Fruit fly (Drosophila melanogaster): ENCODE results near the gene scat.

scat gene

DNA sequence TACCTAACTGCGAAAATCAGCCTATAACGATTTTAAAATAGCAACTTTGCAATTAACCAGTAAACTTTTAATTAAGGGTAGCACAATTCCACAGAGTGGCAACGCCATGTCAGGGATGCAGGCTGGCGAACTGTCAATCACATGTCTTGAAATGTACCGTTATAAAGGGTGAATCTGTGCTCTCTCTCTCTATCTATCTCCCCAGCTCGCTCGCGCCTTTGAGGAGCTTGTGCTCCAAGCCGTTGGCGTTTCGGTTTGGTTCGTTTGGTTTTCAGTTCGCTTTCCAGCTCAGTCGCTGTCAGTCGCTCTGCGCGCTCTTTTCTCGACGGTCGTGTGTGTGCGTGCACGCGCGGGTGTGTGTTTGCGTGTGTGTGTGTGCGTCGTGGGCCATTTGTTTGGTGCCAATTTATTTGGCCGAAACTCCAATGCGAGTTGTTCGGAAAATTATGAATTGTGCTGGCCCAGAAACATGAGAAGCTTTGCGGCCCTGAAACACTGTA lies 6.1 kb downstream of the scat start, which contains the start of gene numb:
numb (plus strand) TSS at position 254 of the 500 bp plus-strand sequence.
- TF ChIP-seq Snoo (tag; optimal IDR thresholded peaks at IDR 0.05) (no peak), Ets98B (GFP tag; IDR thresholded peaks at IDR 0.05) (peak; percentile 45; the same call in 1 of the 2 replicates), CG32121 (GFP tag; IDR thresholded peaks at IDR 0.05) (0 out of 2 replicates have a peak, but pooled peaks have one; percentile 10), EcR (GFP tag; optimal IDR thresholded peaks at IDR 0.05) (no peak), CG4496 (GFP tag; IDR thresholded peaks at IDR 0.05) (no peak)

DNA sequence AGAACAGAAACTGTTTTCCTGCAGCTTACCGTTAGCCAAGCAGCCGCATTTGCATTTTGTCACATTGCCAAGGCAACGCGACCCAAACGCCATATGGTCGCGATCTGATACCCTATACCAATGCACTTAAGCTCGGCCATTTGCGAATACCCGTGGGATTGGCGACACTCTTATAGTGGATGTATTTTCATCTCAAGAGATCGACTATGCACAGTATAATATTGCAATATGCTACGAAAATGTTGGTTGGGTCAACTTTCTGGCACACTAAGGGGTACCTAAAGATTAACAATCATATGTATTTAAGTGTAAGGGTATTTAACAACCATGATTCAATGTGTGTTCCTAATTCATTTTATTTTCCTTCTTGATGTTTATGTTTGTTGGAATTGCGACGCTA lies 7.0 kb downstream of the scat start:
- peak; percentile 7 for TF ChIP-seq Pif1A (GFP tag; optimal IDR thresholded peaks at IDR 0.05)
- TF ChIP-seq Pif1B (GFP tag; optimal IDR thresholded peaks at IDR 0.05): no peak
- TF ChIP-seq gl (tag; optimal IDR thresholded peaks at IDR 0.05): no peak
- TF ChIP-seq CG34367 (tag; optimal IDR thresholded peaks at IDR 0.05): peak; percentile 23
- TF ChIP-seq CG8301 (tag; optimal IDR thresholded peaks at IDR 0.05): peak; percentile 34
- peak; percentile 70; the same call in 1 of the 3 replicates for TF ChIP-seq CG4496 (GFP tag; IDR thresholded peaks at IDR 0.05)
- TF ChIP-seq fd96Ca (GFP tag; IDR thresholded peaks at IDR 0.05): no peak; the same call in 2 of the 3 replicates
- peak; percentile 47 for TF ChIP-seq Ets98B (GFP tag; IDR thresholded peaks at IDR 0.05)
- TF ChIP-seq Snoo (tag; optimal IDR thresholded peaks at IDR 0.05): peak; percentile 13
- TF ChIP-seq CG9948 (tag; optimal IDR thresholded peaks at IDR 0.05): peak; percentile 27
- TF ChIP-seq CG12605 (GFP tag; IDR thresholded peaks at IDR 0.05): no peak
- peak; percentile 42; the same call in 1 of the 2 replicates for TF ChIP-seq CG32121 (GFP tag; IDR thresholded peaks at IDR 0.05)
- no peak for TF ChIP-seq D1 (tag; optimal IDR thresholded peaks at IDR 0.05)
- TF ChIP-seq CG15710 (tag; optimal IDR thresholded peaks at IDR 0.05): peak; percentile 32
- peak; percentile 40 for TF ChIP-seq CG14655 (GFP tag; optimal IDR thresholded peaks at IDR 0.05)
- peak; percentile 44 for TF ChIP-seq CG8159 (tag; optimal IDR thresholded peaks at IDR 0.05)
- peak; percentile 39 for TF ChIP-seq CG17806 (tag; optimal IDR thresholded peaks at IDR 0.05)

DNA sequence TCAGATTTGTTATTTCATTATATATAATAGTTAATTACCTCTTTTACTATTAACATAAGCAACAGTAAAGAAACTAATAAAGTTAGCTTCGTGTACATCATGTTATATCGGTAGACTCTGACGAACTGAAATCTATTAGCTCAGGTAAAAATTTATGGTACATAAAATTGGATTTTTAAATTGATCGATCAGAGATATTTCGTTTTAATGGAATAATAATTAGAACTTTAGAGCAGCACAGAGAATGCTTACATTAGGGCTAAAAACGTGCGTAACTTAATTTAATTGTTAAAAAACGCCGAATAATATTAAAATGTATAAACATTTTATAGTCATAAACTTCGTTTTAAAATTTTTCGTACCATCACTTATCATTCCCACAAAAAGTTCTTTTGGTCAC lies 9.4 kb downstream of the scat start, which contains the start of gene CG33723:
CG33723 (minus strand) TSS at position 101 of the 400 bp plus-strand sequence.
- TF ChIP-seq CG32121 (GFP tag; IDR thresholded peaks at IDR 0.05): no peak
- no peak for TF ChIP-seq CG13204 (GFP tag; optimal IDR thresholded peaks at IDR 0.05)
- no peak for TF ChIP-seq CG9948 (tag; optimal IDR thresholded peaks at IDR 0.05)
- TF ChIP-seq rn (GFP tag; IDR thresholded peaks at IDR 0.05): no peak

DNA sequence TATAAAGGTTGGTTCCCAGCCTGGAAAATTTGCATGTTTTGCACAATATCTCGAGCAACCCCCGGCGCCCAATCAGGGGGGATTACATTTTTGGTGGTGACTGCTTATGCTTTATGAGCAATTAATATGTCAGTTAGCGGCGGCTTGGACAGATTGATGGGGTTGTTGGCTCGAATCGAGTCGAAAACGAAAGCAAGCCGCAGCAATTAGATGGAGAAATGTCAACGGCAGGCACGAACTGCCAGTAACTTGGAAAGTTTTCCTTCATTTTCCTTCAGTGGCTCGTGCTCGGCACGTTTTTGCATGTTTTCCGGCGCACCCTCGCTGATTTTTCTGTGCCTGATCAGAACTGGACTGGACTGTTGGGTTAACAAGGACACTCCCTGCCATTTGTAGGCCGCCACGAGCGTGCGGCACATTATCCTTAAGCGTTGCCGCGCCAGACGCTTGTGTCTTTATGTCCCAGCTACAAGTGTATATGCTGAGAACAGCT lies 11.6 kb downstream of the scat start:
- TF ChIP-seq CG15710 (tag; optimal IDR thresholded peaks at IDR 0.05) (no peak), Snoo (tag; optimal IDR thresholded peaks at IDR 0.05) (no peak), Ets98B (GFP tag; IDR thresholded peaks at IDR 0.05) (no peak), fd96Ca (GFP tag; IDR thresholded peaks at IDR 0.05) (no peak), CG12605 (GFP tag; IDR thresholded peaks at IDR 0.05) (no peak), CG13204 (GFP tag; optimal IDR thresholded peaks at IDR 0.05) (no peak), CG14655 (GFP tag; optimal IDR thresholded peaks at IDR 0.05) (no peak), gl (tag; optimal IDR thresholded peaks at IDR 0.05) (no peak), Pif1B (GFP tag; optimal IDR thresholded peaks at IDR 0.05) (no peak), CG17806 (tag; optimal IDR thresholded peaks at IDR 0.05) (no peak), CG34367 (tag; optimal IDR thresholded peaks at IDR 0.05) (no peak), EcR (GFP tag; optimal IDR thresholded peaks at IDR 0.05) (no peak), CG8159 (tag; optimal IDR thresholded peaks at IDR 0.05) (no peak)

DNA sequence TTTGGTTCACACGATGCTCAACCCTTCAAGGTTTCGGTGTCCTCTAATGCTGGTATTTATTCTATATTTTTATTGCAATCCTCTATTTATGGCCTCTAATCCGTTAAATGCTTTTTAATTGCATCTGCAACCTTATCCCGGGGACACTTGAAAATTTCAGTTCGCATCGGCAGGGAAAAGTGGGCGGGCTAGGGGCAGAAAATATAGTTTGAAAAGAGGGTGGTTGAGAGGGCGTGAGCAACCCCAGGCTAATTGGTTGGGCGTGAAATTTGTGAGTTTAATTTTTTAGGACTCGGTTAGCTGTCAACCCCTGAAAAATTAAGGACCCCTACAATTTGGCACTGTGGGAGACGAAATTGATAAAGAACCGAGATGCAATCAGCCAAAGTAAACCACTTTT lies 14.5 kb downstream of the scat start:
- TF ChIP-seq CG32121 (GFP tag; IDR thresholded peaks at IDR 0.05) (no peak), gl (tag; optimal IDR thresholded peaks at IDR 0.05) (no peak), CG14655 (GFP tag; optimal IDR thresholded peaks at IDR 0.05) (no peak), CG15710 (tag; optimal IDR thresholded peaks at IDR 0.05) (no peak), CG12605 (GFP tag; IDR thresholded peaks at IDR 0.05) (no peak), rn (GFP tag; IDR thresholded peaks at IDR 0.05) (no peak), CG4496 (GFP tag; IDR thresholded peaks at IDR 0.05) (no peak), CG13204 (GFP tag; optimal IDR thresholded peaks at IDR 0.05) (no peak), Snoo (tag; optimal IDR thresholded peaks at IDR 0.05) (no peak), CG8159 (tag; optimal IDR thresholded peaks at IDR 0.05) (no peak), fd96Ca (GFP tag; IDR thresholded peaks at IDR 0.05) (no peak), CG10348 (GFP tag; IDR thresholded peaks at IDR 0.05) (no peak)

DNA sequence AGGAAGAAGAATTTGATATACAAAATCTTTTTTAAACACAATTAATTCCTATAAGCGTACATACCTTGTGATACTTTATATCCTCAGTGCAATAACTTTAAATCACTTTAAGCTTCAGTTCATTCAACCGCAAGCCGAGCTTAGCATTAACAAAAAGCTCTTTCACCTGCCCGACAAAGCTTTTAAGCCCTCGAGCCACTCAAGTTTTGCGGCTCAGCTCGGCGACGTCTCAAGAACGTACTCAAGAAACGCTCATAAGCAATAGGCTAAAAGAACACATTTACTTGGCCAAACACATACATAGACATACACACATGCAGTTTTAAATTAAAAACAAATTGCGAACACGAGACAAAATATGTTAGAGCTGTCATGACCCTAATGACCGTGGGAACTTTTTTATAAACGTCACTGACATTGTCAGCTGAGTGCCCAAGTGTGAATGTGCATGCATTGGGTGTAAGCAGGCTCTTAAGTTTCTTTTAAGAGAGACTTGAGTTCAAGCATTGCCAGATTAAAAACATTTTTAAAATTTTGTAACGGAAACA lies 15.3 kb downstream of the scat start:
- TF ChIP-seq CG9948 (tag; optimal IDR thresholded peaks at IDR 0.05) (no peak), EcR (GFP tag; optimal IDR thresholded peaks at IDR 0.05) (peak; percentile 93)

DNA sequence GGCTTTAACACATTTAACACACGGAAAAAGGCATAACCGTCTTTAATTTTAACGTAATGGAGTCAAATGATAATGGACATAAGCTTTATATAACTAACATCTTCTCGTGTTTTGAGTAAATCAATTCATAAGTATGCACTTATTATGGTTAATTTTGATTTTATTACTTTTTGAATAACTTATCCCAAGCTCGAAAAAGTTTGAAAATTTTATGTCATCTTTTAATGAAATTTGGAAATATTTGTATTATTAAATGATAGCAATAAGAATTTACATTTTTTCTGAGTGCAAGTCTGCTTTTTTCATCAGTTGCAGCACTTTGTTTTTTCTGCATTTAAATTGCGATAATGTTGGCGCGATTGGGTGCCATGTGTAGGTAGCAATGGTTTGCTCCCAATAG lies 16.6 kb downstream of the scat start:
- no peak for TF ChIP-seq CG13204 (GFP tag; optimal IDR thresholded peaks at IDR 0.05)
- TF ChIP-seq CG9948 (tag; optimal IDR thresholded peaks at IDR 0.05): peak; percentile 69
- peak; percentile 62 for TF ChIP-seq CG17806 (tag; optimal IDR thresholded peaks at IDR 0.05)
- peak; percentile 69 for TF ChIP-seq CG8159 (tag; optimal IDR thresholded peaks at IDR 0.05)
- TF ChIP-seq Snoo (tag; optimal IDR thresholded peaks at IDR 0.05): peak; percentile 12
- TF ChIP-seq CG32121 (GFP tag; IDR thresholded peaks at IDR 0.05): peak; percentile 73
- TF ChIP-seq gl (tag; optimal IDR thresholded peaks at IDR 0.05): no peak
- peak; percentile 54 for TF ChIP-seq Pif1A (GFP tag; optimal IDR thresholded peaks at IDR 0.05)
- peak; percentile 55 for TF ChIP-seq rn (GFP tag; IDR thresholded peaks at IDR 0.05)
- peak; percentile 48 for TF ChIP-seq CG34367 (tag; optimal IDR thresholded peaks at IDR 0.05)
- 0 out of 2 replicates have a peak, but pooled peaks have one; percentile 10 for TF ChIP-seq CG12605 (GFP tag; IDR thresholded peaks at IDR 0.05)
- TF ChIP-seq CG10348 (GFP tag; IDR thresholded peaks at IDR 0.05): no peak
- TF ChIP-seq Pif1B (GFP tag; optimal IDR thresholded peaks at IDR 0.05): peak; percentile 40
- no peak for TF ChIP-seq D1 (tag; optimal IDR thresholded peaks at IDR 0.05)
- peak; percentile 74 for TF ChIP-seq CG14655 (GFP tag; optimal IDR thresholded peaks at IDR 0.05)
- peak; percentile 82 for TF ChIP-seq CG4496 (GFP tag; IDR thresholded peaks at IDR 0.05)
- peak; percentile 56 for TF ChIP-seq CG8301 (tag; optimal IDR thresholded peaks at IDR 0.05)
- TF ChIP-seq CG15710 (tag; optimal IDR thresholded peaks at IDR 0.05): peak; percentile 57
- peak; percentile 44; the same call in 1 of the 2 replicates for TF ChIP-seq Ets98B (GFP tag; IDR thresholded peaks at IDR 0.05)
- no peak for TF ChIP-seq EcR (GFP tag; optimal IDR thresholded peaks at IDR 0.05)
- no peak for TF ChIP-seq fd96Ca (GFP tag; IDR thresholded peaks at IDR 0.05)
